Worm (Caenorhabditis elegans): Measurements from ENCODE around the gene cul-3.
"Not testable (repeated sequence)": the region's sequence is repeated elsewhere in the genome, so short reads cannot be mapped to it uniquely, and the experiment has no call there.

DNA sequence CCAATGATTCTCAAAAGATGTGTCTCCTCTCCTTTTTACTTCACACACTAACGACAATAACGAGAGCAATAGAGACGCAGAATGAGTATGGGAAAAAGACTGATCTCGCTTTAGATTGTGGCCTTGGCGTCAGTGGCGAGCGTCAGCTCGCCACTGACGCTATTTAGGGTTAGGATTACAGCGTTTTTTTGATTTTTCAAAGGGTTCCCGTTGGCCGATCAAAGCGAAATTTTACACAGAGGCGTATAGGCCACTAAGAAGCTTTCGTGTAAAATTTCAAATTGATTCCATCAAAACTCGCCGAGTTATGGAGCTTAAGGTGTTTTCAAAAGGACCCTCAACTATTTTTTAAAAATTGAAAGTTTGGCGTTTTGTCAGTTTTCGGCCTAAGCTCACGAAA, 35.5 kb downstream of the cul-3 start, which contains the start of gene DC2.5:
- TF ChIP-seq mes-2 (tag; optimal IDR thresholded peaks at IDR 0.05; ENCODE audit: poor library complexity, severe bottlenecking); skn-1 (tag; optimal IDR thresholded peaks at IDR 0.05); hlh-30 (tag; optimal IDR thresholded peaks at IDR 0.05; ENCODE audit: insufficient read depth); ceh-62 (tag; optimal IDR thresholded peaks at IDR 0.05); nhr-76 (tag; optimal IDR thresholded peaks at IDR 0.05); Y105C5A.15 (GFP tag; IDR thresholded peaks at IDR 0.05); tag-97 (GFP tag; IDR thresholded peaks at IDR 0.05); nhr-237 (tag; optimal IDR thresholded peaks at IDR 0.05); fkh-10 (GFP tag; optimal IDR thresholded peaks at IDR 0.05); unc-39 (tag; optimal IDR thresholded peaks at IDR 0.05): not testable (repeated sequence)

Data from whole organism, L4 larva.